Fruit fly (Drosophila melanogaster): ENCODE measurements around the gene MtnE.
A peak's percentile ranks its signal among the peaks of the same experiment; 100 is the strongest.

Gene MtnE

dm6 chr3R:20558106-20558489 is 23.6 kb upstream of the MtnE start:
- no peak for TF ChIP-seq Pif1A (GFP tag; optimal IDR thresholded peaks at IDR 0.05)
- TF ChIP-seq CG10348 (GFP tag; IDR thresholded peaks at IDR 0.05), result no peak
- TF ChIP-seq Pif1B (GFP tag; optimal IDR thresholded peaks at IDR 0.05), result no peak
- no peak for TF ChIP-seq EcR (GFP tag; optimal IDR thresholded peaks at IDR 0.05)

- TF ChIP-seq CG12605 (GFP tag; IDR thresholded peaks at IDR 0.05) (peak; percentile 47; the same call in 1 of the 2 replicates), CG17806 (tag; optimal IDR thresholded peaks at IDR 0.05) (peak; percentile 19), CG8159 (tag; optimal IDR thresholded peaks at IDR 0.05) (peak; percentile 47), rn (GFP tag; IDR thresholded peaks at IDR 0.05) (peak; percentile 33; the same call in 1 of the 2 replicates), CG14655 (GFP tag; optimal IDR thresholded peaks at IDR 0.05) (peak; percentile 63), Pif1B (GFP tag; optimal IDR thresholded peaks at IDR 0.05) (peak; percentile 31), EcR (GFP tag; optimal IDR thresholded peaks at IDR 0.05) (peak; percentile 18), CG10348 (GFP tag; IDR thresholded peaks at IDR 0.05) (no peak), gl (tag; optimal IDR thresholded peaks at IDR 0.05) (peak; percentile 14), fd96Ca (GFP tag; IDR thresholded peaks at IDR 0.05) (peak; percentile 71), CG4496 (GFP tag; IDR thresholded peaks at IDR 0.05) (peak; percentile 84), CG8301 (tag; optimal IDR thresholded peaks at IDR 0.05) (peak; percentile 48), CG15710 (tag; optimal IDR thresholded peaks at IDR 0.05) (peak; percentile 52), Pif1A (GFP tag; optimal IDR thresholded peaks at IDR 0.05) (no peak), Ets98B (GFP tag; IDR thresholded peaks at IDR 0.05) (peak; percentile 41), CG13204 (GFP tag; optimal IDR thresholded peaks at IDR 0.05) (no peak), Snoo (tag; optimal IDR thresholded peaks at IDR 0.05) (peak; percentile 53), CG34367 (tag; optimal IDR thresholded peaks at IDR 0.05) (peak; percentile 10), CG32121 (GFP tag; IDR thresholded peaks at IDR 0.05) (peak; percentile 67), CG9948 (tag; optimal IDR thresholded peaks at IDR 0.05) (no peak), D1 (tag; optimal IDR thresholded peaks at IDR 0.05) (no peak)
Measured at dm6 chr3R:20557415-20558105, 23.1 kb upstream of the MtnE start, which contains the start of the genes DPCoAC and CG5180. DPCoAC (minus strand) TSS chr3R:20557667. CG5180 (plus strand) TSS chr3R:20557930.

- TF ChIP-seq CG8159 (tag; optimal IDR thresholded peaks at IDR 0.05) (no peak), EcR (GFP tag; optimal IDR thresholded peaks at IDR 0.05) (no peak)
Measured at dm6 chr3R:20557114-20557414, 22.6 kb upstream of the MtnE start.

dm6 chr3R:20556281-20557113 is 22.0 kb upstream of the MtnE start:
- peak; percentile 67 for TF ChIP-seq CG8301 (tag; optimal IDR thresholded peaks at IDR 0.05)
- TF ChIP-seq CG4496 (GFP tag; IDR thresholded peaks at IDR 0.05), result peak; percentile 82
- TF ChIP-seq CG12605 (GFP tag; IDR thresholded peaks at IDR 0.05), result peak; percentile 71
- TF ChIP-seq rn (GFP tag; IDR thresholded peaks at IDR 0.05), result no peak
- TF ChIP-seq Ets98B (GFP tag; IDR thresholded peaks at IDR 0.05), result peak; percentile 81
- TF ChIP-seq EcR (GFP tag; optimal IDR thresholded peaks at IDR 0.05), result peak; percentile 46
- peak; percentile 9 for TF ChIP-seq Pif1B (GFP tag; optimal IDR thresholded peaks at IDR 0.05)
- peak; percentile 86 for TF ChIP-seq CG13204 (GFP tag; optimal IDR thresholded peaks at IDR 0.05)
- peak; percentile 54 for TF ChIP-seq CG10348 (GFP tag; IDR thresholded peaks at IDR 0.05)
- peak; percentile 70 for TF ChIP-seq CG8159 (tag; optimal IDR thresholded peaks at IDR 0.05)
- TF ChIP-seq gl (tag; optimal IDR thresholded peaks at IDR 0.05), result peak; percentile 91
- TF ChIP-seq CG14655 (GFP tag; optimal IDR thresholded peaks at IDR 0.05), result peak; percentile 78
- TF ChIP-seq CG32121 (GFP tag; IDR thresholded peaks at IDR 0.05), result peak; percentile 67
- peak; percentile 62 for TF ChIP-seq CG9948 (tag; optimal IDR thresholded peaks at IDR 0.05)
- peak; percentile 42 for TF ChIP-seq CG34367 (tag; optimal IDR thresholded peaks at IDR 0.05)
- peak; percentile 67 for TF ChIP-seq CG15710 (tag; optimal IDR thresholded peaks at IDR 0.05)
- peak; percentile 60 for TF ChIP-seq Pif1A (GFP tag; optimal IDR thresholded peaks at IDR 0.05)
- no peak for TF ChIP-seq D1 (tag; optimal IDR thresholded peaks at IDR 0.05)
- TF ChIP-seq Snoo (tag; optimal IDR thresholded peaks at IDR 0.05), result peak; percentile 47
- TF ChIP-seq CG17806 (tag; optimal IDR thresholded peaks at IDR 0.05), result peak; percentile 65
- peak; percentile 70 for TF ChIP-seq fd96Ca (GFP tag; IDR thresholded peaks at IDR 0.05)

dm6 chr3R:20555720-20556280 is 21.3 kb upstream of the MtnE start:
- no peak for TF ChIP-seq Snoo (tag; optimal IDR thresholded peaks at IDR 0.05)
- TF ChIP-seq Pif1B (GFP tag; optimal IDR thresholded peaks at IDR 0.05), result no peak
- TF ChIP-seq fd96Ca (GFP tag; IDR thresholded peaks at IDR 0.05), result no peak
- no peak for TF ChIP-seq gl (tag; optimal IDR thresholded peaks at IDR 0.05)
- TF ChIP-seq CG8159 (tag; optimal IDR thresholded peaks at IDR 0.05), result no peak
- no peak for TF ChIP-seq CG15710 (tag; optimal IDR thresholded peaks at IDR 0.05)
- TF ChIP-seq Ets98B (GFP tag; IDR thresholded peaks at IDR 0.05), result no peak
- no peak for TF ChIP-seq CG34367 (tag; optimal IDR thresholded peaks at IDR 0.05)
- no peak for TF ChIP-seq CG17806 (tag; optimal IDR thresholded peaks at IDR 0.05)
- no peak for TF ChIP-seq CG32121 (GFP tag; IDR thresholded peaks at IDR 0.05)
- no peak for TF ChIP-seq rn (GFP tag; IDR thresholded peaks at IDR 0.05)
- no peak for TF ChIP-seq CG8301 (tag; optimal IDR thresholded peaks at IDR 0.05)

Data from whole organism, pupa.